Worm (Caenorhabditis elegans) whole organism, L1 larva: ENCODE measurements around the gene C39B10.5.

ENCODE experiments used
- C04F5.9 ChIP-seq: sonication (generic microtip); optimal IDR thresholded peaks from 2 replicates; lab custom pipeline; 2016; ENCODE audit warnings: missing genetic modification characterization, missing compliant biosample characterization
- Y116A8C.19 ChIP-seq: sonication (generic microtip); optimal IDR thresholded peaks from 2 replicates; lab custom pipeline; 2016; ENCODE audit warnings: missing compliant biosample characterization, missing genetic modification characterization, borderline replicate concordance
- aly-2 ChIP-seq: fragments of 150-350 bp; optimal IDR thresholded peaks from 2 replicates; lab custom pipeline; 2014; ENCODE audit warnings: missing biosample characterization, missing genetic modification characterization
- ces-1 ChIP-seq: fragments of 150-350 bp; optimal IDR thresholded peaks from 2 replicates; lab custom pipeline; 2014; ENCODE audit warnings: missing biosample characterization, missing genetic modification reagents, missing genetic modification characterization
- efl-1 ChIP-seq, 4 experiments: fragments of 150-350 bp; optimal IDR thresholded peaks in 3 of 4; peaks in 1 of 4; 1 replicate in 1 of 4; 2 replicates in 3 of 4; lab custom pipeline; 2014; ENCODE audit warnings: missing biosample characterization in 2 of 4, missing genetic modification characterization in 2 of 4, missing genetic modification reagents in 2 of 4
- egl-27 ChIP-seq, 2 experiments: fragments of 150-350 bp in 1 of 2; sonication (generic microtip); optimal IDR thresholded peaks; 3 replicates each; lab custom pipeline; 2017 to 2018; ENCODE audit warnings: missing biosample characterization in 2 of 2, missing genetic modification characterization in 2 of 2, missing genetic modification reagents in 2 of 2
- elt-3 ChIP-seq, 6 experiments: fragments of 150-350 bp in 1 of 6; sonication (generic microtip); optimal IDR thresholded peaks; 2 replicates each; lab custom pipeline; 2017 to 2018; ENCODE audit warnings: missing biosample characterization in 6 of 6, missing genetic modification characterization in 6 of 6, inconsistent platforms in 1 of 6
- fkh-10 ChIP-seq: sonication (generic microtip); optimal IDR thresholded peaks from 2 replicates; lab custom pipeline; 2017; ENCODE audit warnings: missing biosample characterization, missing genetic modification reagents, missing genetic modification characterization
- fkh-8 ChIP-seq: sonication (generic microtip); optimal IDR thresholded peaks from 2 replicates; lab custom pipeline; 2016; ENCODE audit warnings: mild to moderate bottlenecking, missing genetic modification characterization, missing compliant biosample characterization
- fos-1 ChIP-seq: fragments of 150-350 bp; optimal IDR thresholded peaks from 2 replicates; lab custom pipeline; 2014; ENCODE audit warnings: missing biosample characterization, missing genetic modification characterization
- hlh-17 ChIP-seq: fragments of 200-800 bp; sonication (Bioruptor generic); optimal IDR thresholded peaks from 2 replicates; lab custom pipeline; 2018; ENCODE audit warnings: missing genetic modification characterization, mild to moderate bottlenecking, missing compliant biosample characterization, moderate library complexity, borderline replicate concordance
- hlh-4 ChIP-seq: sonication (generic microtip); optimal IDR thresholded peaks from 2 replicates; lab custom pipeline; 2016; ENCODE audit warnings: mild to moderate bottlenecking, missing genetic modification characterization, missing compliant biosample characterization
- isw-1 ChIP-seq: fragments of 200-800 bp; sonication (Bioruptor generic); IDR thresholded peaks from 2 replicates; pipeline ENCODE4 v1.3.6; 2022; ENCODE audit warnings: missing genetic modification characterization, missing compliant biosample characterization
- jun-1 ChIP-seq: fragments of 150-350 bp; optimal IDR thresholded peaks from 2 replicates; lab custom pipeline; 2014; ENCODE audit warnings: missing biosample characterization, missing genetic modification reagents, missing genetic modification characterization
- lin-14 ChIP-seq: fragments of 200-800 bp; sonication (Bioruptor generic); optimal IDR thresholded peaks from 2 replicates; lab custom pipeline; 2018; ENCODE audit warnings: mild to moderate bottlenecking, missing genetic modification characterization, moderate library complexity, missing compliant biosample characterization
- lin-35 ChIP-seq, 2 experiments: fragments of 150-350 bp; optimal IDR thresholded peaks; 2 replicates each; lab custom pipeline; 2014; ENCODE audit warnings: missing biosample characterization in 2 of 2, missing genetic modification characterization in 2 of 2, missing genetic modification reagents in 2 of 2
- lin-39 ChIP-seq: fragments of 150-350 bp; optimal IDR thresholded peaks from 2 replicates; lab custom pipeline; 2014; ENCODE audit warnings: missing biosample characterization, missing genetic modification reagents, missing genetic modification characterization
- lir-3 ChIP-seq: sonication (generic microtip); optimal IDR thresholded peaks from 2 replicates; lab custom pipeline; 2016; ENCODE audit warnings: mild to moderate bottlenecking, missing genetic modification characterization, moderate library complexity, missing compliant biosample characterization; ENCODE audit not compliant: poor library complexity
- mab-9 ChIP-seq: fragments of 200-800 bp; sonication (Bioruptor generic); IDR thresholded peaks from 2 replicates; pipeline ENCODE4 v1.3.6; 2022; ENCODE audit warnings: missing genetic modification reagents, missing genetic modification characterization, missing compliant biosample characterization
- mdl-1 ChIP-seq, 2 experiments: fragments of 150-350 bp; optimal IDR thresholded peaks; 2 replicates each; lab custom pipeline; 2014 to 2017; ENCODE audit warnings: missing biosample characterization in 2 of 2, missing genetic modification characterization in 2 of 2, inconsistent platforms in 1 of 2
- nhr-12 ChIP-seq: sonication (generic microtip); optimal IDR thresholded peaks from 2 replicates; lab custom pipeline; 2017; ENCODE audit warnings: missing biosample characterization, missing genetic modification characterization
- nhr-19 ChIP-seq: fragments of 200-800 bp; sonication (Bioruptor generic); conservative IDR thresholded peaks from 2 replicates; pipeline ENCODE4 v1.3.6; 2022; ENCODE audit warnings: missing genetic modification characterization, missing compliant biosample characterization
- nhr-237 ChIP-seq: fragments of 150-350 bp; optimal IDR thresholded peaks from 2 replicates; lab custom pipeline; 2014; ENCODE audit warnings: missing biosample characterization, missing genetic modification characterization
- nhr-77 ChIP-seq: fragments of 150-350 bp; optimal IDR thresholded peaks from 2 replicates; lab custom pipeline; 2014; ENCODE audit warnings: missing biosample characterization, missing genetic modification characterization
- nhr-85 ChIP-seq: sonication (generic microtip); peaks from one replicate; lab custom pipeline; 2016; ENCODE audit warnings: missing genetic modification characterization, inconsistent platforms, missing compliant biosample characterization
- pag-3 ChIP-seq: sonication (generic microtip); optimal IDR thresholded peaks from 2 replicates; lab custom pipeline; 2017; ENCODE audit warnings: missing genetic modification characterization, mild to moderate bottlenecking, missing compliant biosample characterization, antibody characterized with exemption, borderline replicate concordance; ENCODE audit not compliant: insufficient read depth
- pqm-1 ChIP-seq: sonication (generic microtip); optimal IDR thresholded peaks from 3 replicates; lab custom pipeline; 2017; ENCODE audit warnings: missing biosample characterization, missing genetic modification characterization
- rnt-1 ChIP-seq: sonication (generic microtip); optimal IDR thresholded peaks from 2 replicates; lab custom pipeline; 2016; ENCODE audit warnings: mild to moderate bottlenecking, missing genetic modification characterization, moderate library complexity, missing compliant biosample characterization
- skn-1 ChIP-seq: fragments of 150-350 bp; optimal IDR thresholded peaks from 2 replicates; lab custom pipeline; 2014; ENCODE audit warnings: missing biosample characterization, missing genetic modification characterization
- sox-4 ChIP-seq: sonication (generic microtip); optimal IDR thresholded peaks from 2 replicates; lab custom pipeline; 2016; ENCODE audit warnings: missing genetic modification characterization, missing compliant biosample characterization
- sptf-1 ChIP-seq: fragments of 150-350 bp; optimal IDR thresholded peaks from 2 replicates; lab custom pipeline; 2014; ENCODE audit warnings: missing biosample characterization, missing genetic modification characterization
- swsn-7 ChIP-seq: sonication (generic microtip); optimal IDR thresholded peaks from 2 replicates; lab custom pipeline; 2016; ENCODE audit warnings: missing genetic modification characterization, missing compliant biosample characterization
- tbx-2 ChIP-seq: sonication (generic microtip); optimal IDR thresholded peaks from 2 replicates; lab custom pipeline; 2016; ENCODE audit warnings: missing genetic modification characterization, missing compliant biosample characterization
- tlp-1 ChIP-seq: fragments of 150-350 bp; optimal IDR thresholded peaks from 2 replicates; lab custom pipeline; 2014; ENCODE audit warnings: missing biosample characterization, missing genetic modification characterization
- xbp-1 ChIP-seq: sonication (generic microtip); optimal IDR thresholded peaks from 2 replicates; lab custom pipeline; 2016; ENCODE audit warnings: missing genetic modification characterization, missing compliant biosample characterization
- zag-1 ChIP-seq: fragments of 150-350 bp; optimal IDR thresholded peaks from 2 replicates; lab custom pipeline; 2014; ENCODE audit warnings: missing biosample characterization, missing genetic modification characterization
- ztf-11 ChIP-seq, 2 experiments: sonication (generic microtip); optimal IDR thresholded peaks; 2 replicates each; lab custom pipeline; 2016 to 2017; ENCODE audit warnings: missing genetic modification characterization in 2 of 2, missing biosample characterization in 1 of 2, missing compliant biosample characterization in 1 of 2
- ztf-4 ChIP-seq: fragments of 150-350 bp; optimal IDR thresholded peaks from 2 replicates; lab custom pipeline; 2014; ENCODE audit warnings: missing biosample characterization, missing genetic modification characterization

Gene C39B10.5

ce11 chrX:10419743-10420142, 27.4 kb upstream of the C39B10.5 start, which contains the start of gene cdk-11.2 (continued):
- TF ChIP-seq pag-3 (tag; lab: Kevin White, UChicago) = no peak
- peak; percentile 79 for TF ChIP-seq lin-14 (GFP tag; lab: Kevin White, UChicago)
- TF ChIP-seq tlp-1 (tag; lab: Kevin White, UChicago) = no peak
- peak; percentile 85 for TF ChIP-seq skn-1 (tag; lab: Kevin White, UChicago)
- no peak for TF ChIP-seq hlh-4 (tag; lab: Kevin White, UChicago)
- TF ChIP-seq fkh-8 (tag; lab: Kevin White, UChicago) = peak; percentile 12
- no peak for TF ChIP-seq sox-4
- TF ChIP-seq nhr-85 (tag; lab: Kevin White, UChicago) = peak; percentile 61
- peak; percentile 50 for TF ChIP-seq rnt-1
- TF ChIP-seq tbx-2 = peak; percentile 9
- no peak for TF ChIP-seq lin-39
- TF ChIP-seq nhr-19 (GFP tag; lab: Robert Waterston, UW) = peak; percentile 55
- TF ChIP-seq efl-1 (optimal IDR thresholded peaks at IDR 0.05; lab: Kevin White, UChicago) = peak; percentile 55 to 61
- TF ChIP-seq efl-1 (GFP tag; optimal IDR thresholded peaks at IDR 0.05 in 1 of 2; lab: Kevin White, UChicago) = peak; percentile 34 to 91
- TF ChIP-seq xbp-1 (tag; lab: Kevin White, UChicago) = peak; percentile 52
- TF ChIP-seq nhr-237 (tag; lab: Kevin White, UChicago) = no peak
- TF ChIP-seq jun-1 (tag; lab: Kevin White, UChicago) = peak; percentile 32
- TF ChIP-seq mab-9 (GFP tag; lab: Robert Waterston, UW) = no peak
- TF ChIP-seq sptf-1 (tag; lab: Kevin White, UChicago) = no peak
- peak; percentile 37 for TF ChIP-seq nhr-77 (tag; lab: Kevin White, UChicago)
- TF ChIP-seq elt-3 (tag; optimal IDR thresholded peaks at IDR 0.05; lab: Kevin White, UChicago) = peak in 2 of 6 experiments; percentile 39 to 41
- TF ChIP-seq hlh-17 (GFP tag; lab: Kevin White, UChicago) = no peak
- TF ChIP-seq aly-2 = no peak
- TF ChIP-seq fos-1 (tag; lab: Kevin White, UChicago) = peak; percentile 18
- peak; percentile 15 for TF ChIP-seq lir-3 (tag; lab: Kevin White, UChicago)
- TF ChIP-seq pqm-1 (tag; lab: Kevin White, UChicago) = no peak
- no peak for TF ChIP-seq fkh-10 (GFP tag; lab: Kevin White, UChicago)
- peak in 1 of 2 experiments; percentile 47 for TF ChIP-seq mdl-1 (tag; optimal IDR thresholded peaks at IDR 0.05; lab: Kevin White, UChicago)
- TF ChIP-seq isw-1 = peak; percentile 21; the same call in 1 of the 2 replicates

ce11 chrX:10422714-10423113, 24.4 kb upstream of the C39B10.5 start:
- no peak for TF ChIP-seq sptf-1 (tag; lab: Kevin White, UChicago)
- no peak for TF ChIP-seq Y116A8C.19
- no peak for TF ChIP-seq tbx-2
- no peak for TF ChIP-seq ces-1 (GFP tag; lab: Kevin White, UChicago)
- TF ChIP-seq nhr-85 (tag; lab: Kevin White, UChicago) = peak; percentile 30

ce11 chrX:10424744-10425143, 22.4 kb upstream of the C39B10.5 start:
- no peak for TF ChIP-seq lin-35 (GFP tag; optimal IDR thresholded peaks at IDR 0.05; lab: Kevin White, UChicago)
- TF ChIP-seq efl-1 (optimal IDR thresholded peaks at IDR 0.05; lab: Kevin White, UChicago) = no peak
- peak in 1 of 2 experiments; percentile 41 for TF ChIP-seq efl-1 (GFP tag; optimal IDR thresholded peaks at IDR 0.05 in 1 of 2; lab: Kevin White, UChicago)
- TF ChIP-seq nhr-12 (tag; lab: Kevin White, UChicago) = no peak
- peak in 1 of 2 experiments; percentile 48 for TF ChIP-seq ztf-11 (tag; optimal IDR thresholded peaks at IDR 0.05; lab: Kevin White, UChicago)
- no peak for TF ChIP-seq aly-2
- no peak for TF ChIP-seq egl-27 (tag; optimal IDR thresholded peaks at IDR 0.05; lab: Kevin White, UChicago)
- TF ChIP-seq ztf-4 = no peak
- TF ChIP-seq zag-1 (tag; lab: Kevin White, UChicago) = no peak
- no peak for TF ChIP-seq C04F5.9 (tag; lab: Kevin White, UChicago)
- no peak for TF ChIP-seq swsn-7 (tag; lab: Kevin White, UChicago)
- TF ChIP-seq hlh-17 (GFP tag; lab: Kevin White, UChicago) = no peak
- no peak for TF ChIP-seq isw-1
- no peak for TF ChIP-seq mdl-1 (tag; optimal IDR thresholded peaks at IDR 0.05; lab: Kevin White, UChicago)
